Worm (Caenorhabditis elegans): Measurements from ENCODE around the gene C33G8.13.
"Not testable (repeated sequence)": the region's sequence is repeated elsewhere in the genome, so short reads cannot be mapped to it uniquely, and the experiment has no call there.

- not testable (repeated sequence) for TF ChIP-seq ama-1 (optimal IDR thresholded peaks at IDR 0.05); tbx-37 (GFP tag; conservative IDR thresholded peaks at IDR 0.05); B0310.2 (tag; optimal IDR thresholded peaks at IDR 0.05)
These were observed 47.0 kb upstream of the C33G8.13 start, which contains the start of gene tmem-258 for ce11 chrV:7062790-7063189.
